Fruit fly (Drosophila melanogaster) whole organism: ENCODE measurements around the gene snRNP-U1-C.

Experiments
- CG8478 ChIP-seq: fragments of >200 bp; optimal IDR thresholded peaks from 2 replicates; lab custom pipeline; 2018; ENCODE audit warnings: inconsistent platforms
- Dll ChIP-seq: fragments of >200 bp; optimal IDR thresholded peaks from 2 replicates; lab custom pipeline; 2017
- EcR ChIP-seq, 2 experiments: fragments of >200 bp; optimal IDR thresholded peaks; 2 replicates each; lab custom pipeline; 2017; ENCODE audit warnings: missing biosample characterization in 2 of 2, missing genetic modification characterization in 2 of 2, missing genetic modification reagents in 2 of 2
- pan ChIP-seq: fragments of >200 bp; optimal IDR thresholded peaks from 2 replicates; lab custom pipeline; 2017
- psq ChIP-seq: fragments of >200 bp; optimal IDR thresholded peaks from 2 replicates; lab custom pipeline; 2017
- usp ChIP-seq: fragments of >200 bp; optimal IDR thresholded peaks from 2 replicates; lab custom pipeline; 2017; ENCODE audit warnings: missing biosample characterization, missing genetic modification characterization, mixed read lengths

snRNP-U1-C gene

DNA sequence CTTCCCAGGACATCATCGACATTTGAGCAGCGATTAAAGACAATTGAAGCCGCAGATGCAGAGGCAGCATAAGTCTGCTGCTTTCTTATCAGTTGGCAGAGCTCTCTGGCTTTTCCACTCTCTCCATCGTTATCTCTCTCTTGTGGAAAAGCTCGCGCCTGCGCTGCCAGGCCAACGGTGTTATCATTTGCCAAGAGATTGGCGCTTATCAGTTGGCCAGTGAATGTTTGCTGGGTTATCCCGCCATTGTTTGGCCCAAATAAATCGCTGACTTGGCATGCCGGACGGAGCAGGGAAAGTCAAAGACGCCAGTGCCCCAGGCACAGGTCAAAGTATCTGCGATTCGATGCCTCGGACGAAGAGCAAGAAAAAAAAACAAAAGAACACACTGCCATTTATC, 34.3 kb downstream of the snRNP-U1-C start:
- no peak for TF ChIP-seq psq
- no peak for TF ChIP-seq CG8478
- TF ChIP-seq Dll = no peak
- no peak for TF ChIP-seq usp (GFP tag; lab: Kevin White, UChicago)
- no peak for TF ChIP-seq EcR (GFP tag; optimal IDR thresholded peaks at IDR 0.05; lab: Kevin White, UChicago)
- TF ChIP-seq pan (lab: Kevin White, UChicago) = no peak

DNA sequence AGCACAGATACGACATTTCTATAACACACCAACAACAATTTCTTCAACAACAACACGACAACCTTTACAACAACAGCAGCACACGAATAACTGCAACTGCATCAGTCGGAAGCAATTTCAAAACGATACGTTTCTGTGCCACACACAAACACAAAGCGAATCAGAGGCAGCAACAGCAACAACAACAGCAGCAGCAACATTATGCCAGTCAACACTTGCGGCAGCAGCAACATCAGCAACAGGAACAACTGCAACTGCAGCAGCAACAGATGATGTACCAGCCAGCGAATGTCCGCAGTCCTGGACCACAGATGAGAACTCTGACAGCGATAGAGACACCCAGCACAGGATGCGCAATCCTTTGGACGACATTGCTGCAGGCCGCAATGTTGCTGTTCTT, 36.1 kb downstream of the snRNP-U1-C start:
- TF ChIP-seq pan (lab: Kevin White, UChicago) (no peak), Dll (no peak), CG8478 (no peak), psq (no peak), EcR (GFP tag; optimal IDR thresholded peaks at IDR 0.05; lab: Kevin White, UChicago) (no peak), usp (GFP tag; lab: Kevin White, UChicago) (no peak)
